Fruit fly (Drosophila melanogaster): Measurements from ENCODE around the gene Stt3A.

Gene Stt3A

DNA sequence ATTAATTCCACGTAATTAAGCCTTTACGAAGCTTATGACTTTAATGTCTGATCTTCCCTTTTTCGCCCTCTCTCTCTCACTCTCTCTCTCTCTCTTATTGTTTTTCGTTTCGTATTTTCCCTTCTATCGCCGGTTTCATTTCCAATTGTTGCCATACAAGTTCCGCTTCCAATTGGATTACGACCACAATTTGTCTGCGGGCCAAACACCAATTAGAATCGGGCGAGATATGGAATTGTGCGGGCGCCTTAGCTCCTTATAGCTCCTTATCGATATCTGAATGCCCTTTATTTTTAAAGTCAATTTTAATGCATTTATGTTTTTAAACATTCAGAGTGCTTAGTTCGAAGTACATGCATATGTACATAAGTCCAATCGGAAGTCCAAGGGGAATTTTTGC lies 3.0 kb upstream of the Stt3A start:
- no peak for TF ChIP-seq CG17801 (GFP tag; optimal IDR thresholded peaks at IDR 0.05; ENCODE audit: partially characterized antibody)

dm6 chrX:21054963-21055480 lies 1.3 kb upstream of the Stt3A start:
- TF ChIP-seq CG17801 (GFP tag; optimal IDR thresholded peaks at IDR 0.05; ENCODE audit: partially characterized antibody), result peak; percentile 25

DNA sequence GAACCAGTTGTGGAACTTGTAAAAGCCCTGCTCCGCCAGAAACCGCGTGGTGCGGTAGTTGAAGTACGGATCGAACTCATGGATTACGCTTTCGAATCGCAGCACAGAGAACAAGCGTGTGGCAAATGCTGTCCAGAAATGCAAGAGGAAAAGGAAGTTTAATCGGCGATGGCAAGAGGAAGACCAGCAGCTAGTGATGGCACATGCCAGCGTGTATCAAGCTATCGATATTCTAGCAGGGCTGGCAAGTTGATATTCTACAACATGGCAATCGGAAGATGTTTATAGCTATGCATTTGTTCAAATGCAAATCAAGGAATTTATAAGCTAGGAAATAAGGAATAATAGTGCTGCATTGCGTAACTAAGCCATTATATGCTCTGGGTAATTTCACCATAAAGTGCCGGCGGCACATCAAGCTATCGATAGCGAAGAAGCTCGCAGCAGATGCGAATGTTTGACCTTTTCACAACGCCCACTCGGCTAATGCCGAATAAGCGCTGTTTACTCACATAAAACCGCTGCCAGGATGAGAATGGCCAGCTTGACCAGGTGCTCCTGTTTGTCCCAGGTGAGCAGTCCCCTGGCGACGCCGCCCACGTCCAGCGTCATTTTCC lies 530 bp downstream of the Stt3A start:
- peak; percentile 87 for TF ChIP-seq CG17801 (GFP tag; optimal IDR thresholded peaks at IDR 0.05; ENCODE audit: partially characterized antibody)

dm6 chrX:21047717-21048116 lies 6.0 kb downstream of the Stt3A start:
- no peak for TF ChIP-seq CG17801 (GFP tag; optimal IDR thresholded peaks at IDR 0.05; ENCODE audit: partially characterized antibody)

DNA sequence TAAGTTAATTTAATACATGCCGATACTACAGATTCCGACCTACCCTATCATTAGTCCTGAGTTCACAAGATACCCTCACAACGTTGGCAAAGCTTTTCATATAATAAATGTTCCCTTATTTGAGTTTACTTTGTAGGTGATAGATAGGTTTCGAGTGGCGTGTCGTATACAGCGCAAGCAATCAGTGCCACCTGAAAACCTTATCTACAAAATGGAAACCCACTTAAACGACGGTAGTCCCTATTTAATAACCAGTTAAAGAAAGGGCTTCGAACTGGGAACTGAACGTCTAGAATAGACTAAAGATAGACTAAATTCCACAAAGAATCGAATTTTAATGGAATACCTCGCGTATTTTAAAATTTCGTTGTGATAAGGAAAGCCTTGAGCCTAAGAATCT lies 7.6 kb downstream of the Stt3A start:
- TF ChIP-seq CG17801 (GFP tag; optimal IDR thresholded peaks at IDR 0.05; ENCODE audit: partially characterized antibody), result no peak

DNA sequence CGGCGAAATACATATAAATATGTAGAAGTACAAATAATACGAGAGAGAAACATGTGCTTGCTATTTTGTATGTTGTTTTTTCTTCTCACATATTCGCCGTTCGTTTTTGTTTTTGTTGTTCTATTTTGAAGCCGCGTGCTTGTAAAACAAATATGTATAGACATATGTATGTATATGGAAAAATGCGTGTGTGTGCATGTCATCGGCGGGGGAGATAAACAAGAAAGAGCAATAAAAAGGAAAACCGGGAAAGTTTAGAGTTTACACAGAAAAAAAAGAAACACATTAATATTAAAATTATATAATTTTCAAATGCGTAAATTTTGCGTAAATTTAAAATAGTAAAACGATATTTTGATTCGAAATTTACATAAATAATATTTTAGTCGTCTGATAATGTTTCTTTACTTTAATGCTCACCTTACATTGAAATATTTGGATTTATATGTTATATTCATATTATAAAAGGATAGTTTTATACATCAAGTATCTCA lies 8.2 kb downstream of the Stt3A start:
- no peak for TF ChIP-seq CG17801 (GFP tag; optimal IDR thresholded peaks at IDR 0.05; ENCODE audit: partially characterized antibody)

- no peak for TF ChIP-seq CG17801 (GFP tag; optimal IDR thresholded peaks at IDR 0.05; ENCODE audit: partially characterized antibody)
Measured at dm6 chrX:21044831-21045447, 8.8 kb downstream of the Stt3A start, which contains the start of gene Cbs. Gene Cbs (plus strand): TSS chrX:21045138.

- no peak for TF ChIP-seq CG17801 (GFP tag; optimal IDR thresholded peaks at IDR 0.05; ENCODE audit: partially characterized antibody)
Measured at dm6 chrX:21044278-21044830, 9.4 kb downstream of the Stt3A start.

DNA sequence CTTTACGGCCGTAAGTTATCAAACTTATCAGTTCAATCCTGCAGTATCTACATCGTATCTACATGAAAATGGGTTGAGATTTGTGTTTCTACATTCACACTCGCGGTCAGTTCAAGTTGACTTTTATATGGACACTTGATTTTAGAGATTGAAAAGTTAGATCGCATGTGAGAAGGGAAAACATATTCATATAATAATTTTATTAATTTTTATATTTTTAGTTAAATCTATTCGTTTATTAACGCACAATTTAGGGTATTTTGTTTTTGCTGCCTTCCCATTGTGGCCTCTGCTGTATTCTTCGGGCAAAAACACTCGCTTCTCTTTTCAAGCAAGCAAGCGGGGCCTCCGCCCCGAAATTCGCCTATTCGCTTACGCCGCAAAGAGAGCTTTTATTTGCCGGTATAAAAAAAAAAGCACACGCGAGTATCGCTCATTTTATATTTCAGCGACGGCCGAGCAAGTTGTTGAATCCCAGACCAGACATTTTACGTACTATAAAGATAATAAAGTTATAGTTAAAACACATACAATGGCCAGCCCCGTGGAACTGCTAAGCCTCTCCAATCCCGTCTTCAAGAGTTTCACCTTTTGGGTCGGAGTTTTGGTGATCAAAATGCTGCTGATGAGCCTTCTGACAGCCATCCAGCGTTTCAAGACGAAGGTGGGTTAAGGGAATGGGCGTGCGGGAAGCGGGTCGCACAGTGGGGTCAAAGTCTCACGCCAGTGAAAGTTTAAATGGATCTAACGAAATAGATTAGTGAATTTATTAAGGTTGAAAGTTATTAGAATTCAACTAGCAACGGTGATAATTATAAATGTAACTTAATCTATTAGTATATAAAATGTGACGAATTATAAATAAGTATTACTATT lies 10.9 kb downstream of the Stt3A start:
- TF ChIP-seq CG17801 (GFP tag; optimal IDR thresholded peaks at IDR 0.05; ENCODE audit: partially characterized antibody), result peak; percentile 87

dm6 chrX:21041825-21042224 lies 11.9 kb downstream of the Stt3A start, which contains the start of gene Mgstl:
Gene Mgstl (plus strand): TSS chrX:21042125.
- TF ChIP-seq CG17801 (GFP tag; optimal IDR thresholded peaks at IDR 0.05; ENCODE audit: partially characterized antibody), result no peak

- TF ChIP-seq CG17801 (GFP tag; optimal IDR thresholded peaks at IDR 0.05; ENCODE audit: partially characterized antibody), result no peak
Measured at dm6 chrX:21040505-21040904, 13.2 kb downstream of the Stt3A start, which contains the start of gene CG15449. Gene CG15449 (minus strand): TSS chrX:21040605.

DNA sequence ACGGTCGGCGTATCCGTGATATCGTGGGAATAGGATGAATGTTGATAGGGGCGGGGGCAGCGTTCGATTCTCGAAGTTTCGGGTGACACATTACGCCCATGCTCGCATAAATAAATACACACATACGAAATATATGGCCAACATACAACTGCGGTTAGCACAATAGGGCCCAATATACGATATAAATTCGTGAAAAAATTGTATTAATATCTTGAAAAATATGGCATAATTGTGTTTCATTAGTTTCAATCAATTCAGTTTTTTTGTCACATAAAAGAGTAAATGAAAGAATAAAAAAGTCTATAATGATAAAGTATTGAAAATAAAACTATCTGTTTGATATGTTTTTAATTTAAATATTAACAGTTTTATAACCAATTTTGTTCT lies 17.8 kb downstream of the Stt3A start:
- TF ChIP-seq CG17801 (GFP tag; optimal IDR thresholded peaks at IDR 0.05; ENCODE audit: partially characterized antibody), result peak; percentile 34

DNA sequence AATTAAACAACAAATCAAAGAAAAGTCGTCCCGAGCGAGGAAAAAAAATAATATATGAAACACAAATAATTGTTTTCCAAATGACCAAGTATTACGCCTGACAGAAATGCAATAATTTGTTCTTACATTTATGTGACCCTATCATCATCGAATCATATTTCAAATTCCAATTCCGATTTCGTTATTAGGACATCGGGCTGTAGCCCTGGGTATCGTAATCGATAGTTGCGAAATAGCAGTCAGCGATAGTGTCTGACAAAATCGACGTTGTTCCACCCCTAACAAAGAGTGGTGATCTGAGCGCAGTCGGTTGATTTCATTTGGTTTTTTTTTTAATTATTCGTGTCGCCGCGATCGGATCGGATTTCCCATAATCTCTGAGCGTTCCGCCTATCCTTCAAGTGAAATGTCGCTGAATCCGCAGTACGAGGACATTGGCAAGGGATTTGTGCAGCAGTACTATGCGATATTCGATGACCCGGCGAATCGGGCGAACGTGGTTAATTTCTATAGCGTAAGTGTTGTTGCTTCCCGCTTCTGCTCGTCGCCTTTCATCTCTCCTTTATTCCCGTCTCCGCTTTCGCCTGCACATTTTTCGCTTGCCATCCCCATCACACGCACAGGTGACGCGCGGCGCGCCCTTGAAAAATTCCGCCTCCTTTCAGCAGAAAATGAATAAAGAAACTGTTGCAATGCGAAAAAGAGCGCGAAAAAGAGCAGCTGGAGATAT lies 18.4 kb downstream of the Stt3A start, which contains the start of gene Ntf-2:
Gene Ntf-2 (plus strand): TSS at position 262 of the 730 bp plus-strand sequence.
- TF ChIP-seq CG17801 (GFP tag; optimal IDR thresholded peaks at IDR 0.05; ENCODE audit: partially characterized antibody), result no peak

- no peak for TF ChIP-seq CG17801 (GFP tag; optimal IDR thresholded peaks at IDR 0.05; ENCODE audit: partially characterized antibody)
Measured at dm6 chrX:21034638-21035037, 19.1 kb downstream of the Stt3A start.

Data from ovary, adult (tissue).